Worm (Caenorhabditis elegans) whole organism, L4 larva: ENCODE data around the gene sup-1.

ENCODE experiments used
- D1046.2 ChIP-seq: fragments of 200-800 bp; sonication (Bioruptor generic); IDR thresholded peaks from 2 replicates; pipeline ENCODE4 v1.3.6; 2022; ENCODE audit warnings: missing genetic modification characterization, missing compliant biosample characterization
- T20F7.1 ChIP-seq: fragments of 200-800 bp; sonication (Bioruptor generic); optimal IDR thresholded peaks from 2 replicates; lab custom pipeline; 2018; ENCODE audit warnings: mild to moderate bottlenecking, missing genetic modification characterization, missing compliant biosample characterization
- T26A8.4 ChIP-seq: fragments of 200-800 bp; sonication (Bioruptor generic); IDR thresholded peaks from 2 replicates; pipeline ENCODE4 v1.3.6; 2022; ENCODE audit warnings: missing genetic modification characterization, missing compliant biosample characterization
- Y48G9A.11 ChIP-seq: fragments of 200-800 bp; sonication (Bioruptor generic); IDR thresholded peaks from 2 replicates; pipeline ENCODE4 v1.3.6; 2022; ENCODE audit warnings: missing genetic modification reagents, missing genetic modification characterization, missing compliant biosample characterization
- ZK337.2 ChIP-seq: fragments of 200-800 bp; sonication (Bioruptor generic); IDR thresholded peaks from 2 replicates; pipeline ENCODE4 v1.3.6; 2022; ENCODE audit warnings: missing genetic modification reagents, missing genetic modification characterization, missing compliant biosample characterization
- aha-1 ChIP-seq: fragments of 150-350 bp; peaks from one replicate; lab custom pipeline; 2014; ENCODE audit warnings: missing biosample characterization, missing genetic modification characterization
- aly-2 ChIP-seq: sonication (generic microtip); optimal IDR thresholded peaks from 2 replicates; lab custom pipeline; 2018; ENCODE audit warnings: missing biosample characterization, missing genetic modification characterization
- ceh-82 ChIP-seq: sonication (generic microtip); optimal IDR thresholded peaks from 2 replicates; lab custom pipeline; 2017; ENCODE audit warnings: missing biosample characterization, missing genetic modification characterization
- cey-2 ChIP-seq: sonication (generic microtip); optimal IDR thresholded peaks from 3 replicates; lab custom pipeline; 2017; ENCODE audit warnings: missing genetic modification characterization, mild to moderate bottlenecking, missing compliant biosample characterization, antibody characterized with exemption, borderline replicate concordance; ENCODE audit not compliant: insufficient read depth
- daf-12 ChIP-seq: fragments of 150-350 bp; optimal IDR thresholded peaks from 2 replicates; lab custom pipeline; 2014; ENCODE audit warnings: missing biosample characterization, missing genetic modification reagents, missing genetic modification characterization
- dpl-1 ChIP-seq: fragments of 150-350 bp; optimal IDR thresholded peaks from 2 replicates; lab custom pipeline; 2014; ENCODE audit warnings: missing biosample characterization, missing genetic modification reagents, missing genetic modification characterization
- egl-27 ChIP-seq: sonication (generic microtip); optimal IDR thresholded peaks from 3 replicates; lab custom pipeline; 2017; ENCODE audit warnings: missing biosample characterization, missing genetic modification reagents, missing genetic modification characterization
- egl-43 ChIP-seq: fragments of 200-800 bp; sonication (Bioruptor generic); IDR thresholded peaks from 2 replicates; pipeline ENCODE4 v1.3.6; 2022; ENCODE audit warnings: missing genetic modification reagents, missing genetic modification characterization, missing compliant biosample characterization
- gei-8 ChIP-seq: fragments of 200-800 bp; sonication (Bioruptor generic); optimal IDR thresholded peaks from 2 replicates; lab custom pipeline; 2018; ENCODE audit warnings: mild to moderate bottlenecking, missing genetic modification characterization, missing compliant biosample characterization
- hif-1 ChIP-seq, 2 experiments: sonication (generic microtip); optimal IDR thresholded peaks; 2 replicates each; lab custom pipeline; 2016 to 2017; ENCODE audit warnings: missing compliant biosample characterization in 2 of 2, missing genetic modification characterization in 2 of 2, missing genetic modification reagents in 2 of 2, missing genotype in 2 of 2, mild to moderate bottlenecking in 1 of 2
- jun-1 ChIP-seq: fragments of 150-350 bp; optimal IDR thresholded peaks from 2 replicates; lab custom pipeline; 2014; ENCODE audit warnings: missing biosample characterization, missing genetic modification reagents, missing genetic modification characterization
- lim-7 ChIP-seq: fragments of 200-800 bp; sonication (Bioruptor generic); IDR thresholded peaks from 2 replicates; pipeline ENCODE4 v1.3.6; 2022; ENCODE audit warnings: missing genetic modification characterization, missing compliant biosample characterization
- lin-1 ChIP-seq: fragments of 200-800 bp; sonication (Bioruptor generic); IDR thresholded peaks from 2 replicates; pipeline ENCODE4 v1.3.6; 2022; ENCODE audit warnings: missing genetic modification reagents, missing genetic modification characterization, missing compliant biosample characterization
- madf-9 ChIP-seq: fragments of 200-800 bp; sonication (Bioruptor generic); conservative IDR thresholded peaks from 2 replicates; pipeline ENCODE4 v1.3.6; 2022; ENCODE audit warnings: missing genetic modification reagents, missing genetic modification characterization, missing compliant biosample characterization
- mdl-1 ChIP-seq, 2 experiments: fragments of 150-350 bp in 1 of 2; sonication (generic microtip) in 1 of 2; optimal IDR thresholded peaks; 2 replicates each; lab custom pipeline; 2014 to 2017; ENCODE audit warnings: missing biosample characterization in 2 of 2, missing genetic modification characterization in 2 of 2
- mep-1 ChIP-seq: fragments of 150-350 bp; sonication (generic microtip); optimal IDR thresholded peaks from 3 replicates; lab custom pipeline; 2014; ENCODE audit warnings: missing biosample characterization, missing genetic modification characterization
- mes-2 ChIP-seq: sonication (generic microtip); optimal IDR thresholded peaks from 2 replicates; lab custom pipeline; 2016; ENCODE audit warnings: missing genotype, mild to moderate bottlenecking, missing genetic modification characterization, missing compliant biosample characterization; ENCODE audit not compliant: poor library complexity, severe bottlenecking
- mxl-2 ChIP-seq: fragments of 200-800 bp; sonication (Bioruptor generic); conservative IDR thresholded peaks from 2 replicates; pipeline ENCODE4 v1.3.6; 2022; ENCODE audit warnings: missing genetic modification reagents, missing genetic modification characterization, missing compliant biosample characterization
- nhr-10 ChIP-seq: fragments of 150-350 bp; optimal IDR thresholded peaks from 2 replicates; lab custom pipeline; 2014; ENCODE audit warnings: missing biosample characterization, missing genetic modification characterization
- nhr-111 ChIP-seq: fragments of 200-800 bp; sonication (Bioruptor generic); optimal IDR thresholded peaks from 2 replicates; lab custom pipeline; 2018; ENCODE audit warnings: mild to moderate bottlenecking, missing genetic modification characterization, missing compliant biosample characterization
- nhr-41 ChIP-seq: fragments of 200-800 bp; sonication (Bioruptor generic); IDR thresholded peaks from 2 replicates; pipeline ENCODE4 v1.3.6; 2022; ENCODE audit warnings: missing genetic modification reagents, missing genetic modification characterization, missing compliant biosample characterization
- nhr-6 ChIP-seq: fragments of 150-350 bp; optimal IDR thresholded peaks from 2 replicates; lab custom pipeline; 2014; ENCODE audit warnings: missing biosample characterization, missing genetic modification characterization
- nhr-76 ChIP-seq: fragments of 150-350 bp; optimal IDR thresholded peaks from 2 replicates; lab custom pipeline; 2014; ENCODE audit warnings: missing biosample characterization, missing genetic modification characterization
- php-3 ChIP-seq: fragments of 200-800 bp; sonication (Bioruptor generic); IDR thresholded peaks from 2 replicates; pipeline ENCODE4 v1.3.6; 2022; ENCODE audit warnings: missing genetic modification reagents, missing genetic modification characterization, missing compliant biosample characterization
- rbr-2 ChIP-seq: sonication (generic microtip); optimal IDR thresholded peaks from 2 replicates; lab custom pipeline; 2016; ENCODE audit warnings: missing genotype, missing genetic modification characterization, missing compliant biosample characterization
- sdz-12 ChIP-seq: fragments of 200-800 bp; sonication (Bioruptor generic); optimal IDR thresholded peaks from 2 replicates; lab custom pipeline; 2018; ENCODE audit warnings: mild to moderate bottlenecking, missing genetic modification characterization, missing compliant biosample characterization
- set-16 ChIP-seq: fragments of 200-800 bp; sonication (Bioruptor generic); IDR thresholded peaks from 2 replicates; pipeline ENCODE4 v1.3.6; 2022; ENCODE audit warnings: missing genetic modification reagents, missing genetic modification characterization, missing compliant biosample characterization
- skn-1 ChIP-seq: fragments of 150-350 bp; optimal IDR thresholded peaks from 2 replicates; lab custom pipeline; 2014; ENCODE audit warnings: missing biosample characterization, missing genetic modification characterization
- snpc-4 ChIP-seq: fragments of 150-350 bp; optimal IDR thresholded peaks from 2 replicates; lab custom pipeline; 2014; ENCODE audit warnings: missing biosample characterization, missing genetic modification characterization
- spr-3 ChIP-seq: fragments of 200-800 bp; sonication (Bioruptor generic); optimal IDR thresholded peaks from 2 replicates; lab custom pipeline; 2018; ENCODE audit warnings: mild to moderate bottlenecking, missing genetic modification characterization, missing compliant biosample characterization
- tag-97 ChIP-seq: fragments of 200-800 bp; sonication (Bioruptor generic); IDR thresholded peaks from 2 replicates; pipeline ENCODE4 v1.3.6; 2022; ENCODE audit warnings: missing genetic modification characterization, missing compliant biosample characterization
- tra-1 ChIP-seq: fragments of 200-800 bp; sonication (Bioruptor generic); IDR thresholded peaks from 2 replicates; pipeline ENCODE4 v1.3.6; 2022; ENCODE audit warnings: missing genetic modification reagents, missing genetic modification characterization, missing compliant biosample characterization
- unc-62 ChIP-seq, 3 experiments: fragments of 150-350 bp in 1 of 3; sonication (generic microtip); optimal IDR thresholded peaks in 2 of 3; peaks in 1 of 3; 1 replicate in 1 of 3; 2 replicates in 2 of 3; lab custom pipeline; 2014 to 2017; ENCODE audit warnings: missing biosample characterization in 3 of 3, missing genetic modification characterization in 3 of 3, missing genetic modification reagents in 3 of 3, missing genotype in 1 of 3
- zip-11 ChIP-seq: fragments of 200-800 bp; sonication (Bioruptor generic); IDR thresholded peaks from 2 replicates; pipeline ENCODE4 v1.3.6; 2022; ENCODE audit warnings: missing genetic modification characterization, missing compliant biosample characterization
- ztf-7 ChIP-seq: fragments of 150-350 bp; optimal IDR thresholded peaks from 2 replicates; lab custom pipeline; 2014; ENCODE audit warnings: missing biosample characterization, missing genetic modification characterization

Gene sup-1

ce11 chrIII:11694506-11694947, 42.9 kb downstream of the sup-1 start (continued):
- peak; percentile 64 for TF ChIP-seq gei-8 (GFP tag; lab: Kevin White, UChicago)
- TF ChIP-seq nhr-6 (tag; lab: Kevin White, UChicago), result no peak
- 0 out of 2 replicates have a peak, but pooled peaks have one; percentile 31 for TF ChIP-seq egl-43 (GFP tag; lab: Robert Waterston, UW)
- no peak for TF ChIP-seq mes-2 (tag; lab: Kevin White, UChicago)
- TF ChIP-seq dpl-1 (GFP tag; lab: Kevin White, UChicago), result no peak
- TF ChIP-seq mep-1 (tag; lab: Kevin White, UChicago), result no peak
- TF ChIP-seq, all 104 proteins: peak for 26

ce11 chrIII:11692380-11692779, 45.0 kb downstream of the sup-1 start:
- TF ChIP-seq nhr-10, result no peak
- peak in 1 of 2 experiments; percentile 42 for TF ChIP-seq hif-1 (tag; optimal IDR thresholded peaks at IDR 0.05; lab: Kevin White, UChicago)
- no peak for TF ChIP-seq madf-9 (GFP tag; lab: Robert Waterston, UW)
- TF ChIP-seq mxl-2 (GFP tag; lab: Robert Waterston, UW), result no peak
- TF ChIP-seq nhr-41 (GFP tag; lab: Robert Waterston, UW), result no peak
- TF ChIP-seq D1046.2, result 0 out of 2 replicates have a peak, but pooled peaks have one; percentile 39
- no peak for TF ChIP-seq daf-12 (tag; lab: Kevin White, UChicago)
- TF ChIP-seq jun-1 (tag; lab: Kevin White, UChicago), result no peak
- TF ChIP-seq sdz-12 (GFP tag; lab: Kevin White, UChicago), result peak; percentile 58
- no peak for TF ChIP-seq php-3 (GFP tag; lab: Robert Waterston, UW)
- TF ChIP-seq rbr-2 (tag; lab: Kevin White, UChicago), result no peak
- TF ChIP-seq spr-3, result no peak
- peak; percentile 50 for TF ChIP-seq aha-1
- TF ChIP-seq tra-1 (GFP tag; lab: Robert Waterston, UW), result 0 out of 2 replicates have a peak, but pooled peaks have one; percentile 25
- TF ChIP-seq Y48G9A.11 (GFP tag; lab: Robert Waterston, UW), result 0 out of 2 replicates have a peak, but pooled peaks have one; percentile 23
- peak; percentile 53; the same call in 1 of the 2 replicates for TF ChIP-seq set-16 (GFP tag; lab: Robert Waterston, UW)
- TF ChIP-seq T20F7.1 (GFP tag; lab: Kevin White, UChicago), result no peak
- TF ChIP-seq gei-8 (GFP tag; lab: Kevin White, UChicago), result peak; percentile 10
- no peak for TF ChIP-seq snpc-4 (tag; lab: Kevin White, UChicago)
- no peak for TF ChIP-seq T26A8.4 (GFP tag; lab: Robert Waterston, UW)
- TF ChIP-seq lim-7 (GFP tag; lab: Robert Waterston, UW), result peak; percentile 57; the same call in 1 of the 2 replicates
- no peak for TF ChIP-seq zip-11
- no peak for TF ChIP-seq aly-2 (tag; lab: Kevin White, UChicago)
- TF ChIP-seq cey-2 (tag; lab: Kevin White, UChicago), result no peak
- no peak for TF ChIP-seq egl-27
- no peak for TF ChIP-seq unc-62 (GFP tag; optimal IDR thresholded peaks at IDR 0.05 in 1 of 2; lab: Kevin White, UChicago)
- TF ChIP-seq unc-62 (tag; optimal IDR thresholded peaks at IDR 0.05; lab: Kevin White, UChicago), result no peak
- TF ChIP-seq nhr-76, result no peak
- no peak for TF ChIP-seq ztf-7 (tag; lab: Kevin White, UChicago)
- no peak for TF ChIP-seq tag-97 (GFP tag; lab: Robert Waterston, UW)
- no peak for TF ChIP-seq ZK337.2 (GFP tag; lab: Robert Waterston, UW)
- TF ChIP-seq mdl-1 (tag; optimal IDR thresholded peaks at IDR 0.05; lab: Kevin White, UChicago), result no peak
- TF ChIP-seq nhr-111 (GFP tag; lab: Kevin White, UChicago), result no peak
- no peak for TF ChIP-seq lin-1 (GFP tag; lab: Robert Waterston, UW)
- peak; percentile 68 for TF ChIP-seq egl-43 (GFP tag; lab: Robert Waterston, UW)
- TF ChIP-seq ceh-82 (tag; lab: Kevin White, UChicago), result no peak
- no peak for TF ChIP-seq skn-1 (tag; lab: Kevin White, UChicago)
